Fruit fly (Drosophila melanogaster) whole organism, prepupa: ENCODE measurements around the gene CG5664.
A peak's percentile ranks its signal among the peaks of the same experiment; 100 is the strongest.

Experiments used
- CG10631 ChIP-seq: fragments of 200-800 bp; sonication (Bioruptor generic); optimal IDR thresholded peaks from 2 replicates; lab custom pipeline; 2016; ENCODE audit warnings: missing biosample characterization, missing genetic modification characterization
- CG10669 ChIP-seq: fragments of 200-800 bp; sonication (Bioruptor generic); optimal IDR thresholded peaks from 3 replicates; lab custom pipeline; 2018; ENCODE audit warnings: missing biosample characterization, mild to moderate bottlenecking, missing genetic modification characterization, moderate library complexity
- CG1621 ChIP-seq: fragments of 200-800 bp; sonication (Bioruptor generic); optimal IDR thresholded peaks from 3 replicates; lab custom pipeline; 2018; ENCODE audit warnings: missing biosample characterization, mild to moderate bottlenecking, missing genetic modification characterization
- CG3032 ChIP-seq: fragments of 200-800 bp; optimal IDR thresholded peaks from 2 replicates; lab custom pipeline; 2019; ENCODE audit warnings: missing biosample characterization, mild to moderate bottlenecking, missing genetic modification characterization, moderate library complexity
- CG31627 ChIP-seq: fragments of 200-800 bp; sonication (Bioruptor generic); optimal IDR thresholded peaks from 3 replicates; lab custom pipeline; 2016; ENCODE audit warnings: missing biosample characterization, missing genetic modification characterization
- CG32006 ChIP-seq: fragments of 200-800 bp; sonication (Bioruptor generic); optimal IDR thresholded peaks from 3 replicates; lab custom pipeline; 2017; ENCODE audit warnings: missing biosample characterization, mild to moderate bottlenecking, missing genetic modification characterization
- CG34406 ChIP-seq: fragments of 200-800 bp; sonication (Bioruptor generic); optimal IDR thresholded peaks from 3 replicates; lab custom pipeline; 2016; ENCODE audit warnings: missing biosample characterization, missing genetic modification characterization
- CG3919 ChIP-seq: fragments of 200-800 bp; sonication (Bioruptor generic); optimal IDR thresholded peaks from 3 replicates; lab custom pipeline; 2016; ENCODE audit warnings: missing biosample characterization, missing genetic modification characterization
- CG4318 ChIP-seq: fragments of 200-800 bp; sonication (Bioruptor generic); optimal IDR thresholded peaks from 3 replicates; lab custom pipeline; 2017; ENCODE audit warnings: missing biosample characterization, mild to moderate bottlenecking, missing genetic modification characterization
- CG6808 ChIP-seq: fragments of 200-800 bp; sonication (Bioruptor generic); optimal IDR thresholded peaks from 3 replicates; lab custom pipeline; 2017; ENCODE audit warnings: missing biosample characterization, missing genetic modification characterization, mild to moderate bottlenecking, moderate library complexity, missing genetic modification reagents
- CG6854 ChIP-seq: fragments of 200-800 bp; sonication (Bioruptor generic); optimal IDR thresholded peaks from 2 replicates; lab custom pipeline; 2017; ENCODE audit warnings: missing biosample characterization, mild to moderate bottlenecking, missing genetic modification characterization
- CG7368 ChIP-seq: fragments of 200-800 bp; sonication (Bioruptor generic); optimal IDR thresholded peaks from 3 replicates; lab custom pipeline; 2016; ENCODE audit warnings: missing biosample characterization, missing genetic modification characterization
- CG8119 ChIP-seq: fragments of 200-800 bp; sonication (Bioruptor generic); IDR thresholded peaks from 3 replicates; pipeline ENCODE4 v1.3.6; 2022; ENCODE audit warnings: missing biosample characterization, missing genetic modification characterization
- CG8319 ChIP-seq: fragments of 200-800 bp; sonication (Bioruptor generic); optimal IDR thresholded peaks from 3 replicates; lab custom pipeline; 2016; ENCODE audit warnings: missing biosample characterization, missing genetic modification characterization
- CG8632 ChIP-seq: fragments of 200-800 bp; sonication (Bioruptor generic); optimal IDR thresholded peaks from 3 replicates; lab custom pipeline; 2016; ENCODE audit warnings: missing biosample characterization, missing genetic modification characterization
- Eip75B ChIP-seq: fragments of 200-800 bp; sonication (Bioruptor generic); optimal IDR thresholded peaks from 3 replicates; lab custom pipeline; 2016; ENCODE audit warnings: missing biosample characterization, missing genetic modification characterization
- Eip78C ChIP-seq: fragments of 200-800 bp; sonication (Bioruptor generic); peaks from one replicate; lab custom pipeline; 2016; ENCODE audit warnings: missing biosample characterization, missing genetic modification characterization
- Eip93F ChIP-seq: fragments of 200-800 bp; sonication (Bioruptor generic); optimal IDR thresholded peaks from 2 replicates; lab custom pipeline; 2016; ENCODE audit warnings: missing biosample characterization, mild to moderate bottlenecking, missing genetic modification characterization
- Ets21C ChIP-seq: fragments of 200-800 bp; sonication (Bioruptor generic); optimal IDR thresholded peaks from 3 replicates; lab custom pipeline; 2016; ENCODE audit warnings: missing biosample characterization, missing genetic modification characterization
- Hr38 ChIP-seq: sonication (Bioruptor generic); optimal IDR thresholded peaks from 2 replicates; lab custom pipeline; 2016; ENCODE audit warnings: missing biosample characterization, missing genetic modification characterization
- Lpt ChIP-seq: fragments of 200-800 bp; sonication (Bioruptor generic); optimal IDR thresholded peaks from 3 replicates; lab custom pipeline; 2016; ENCODE audit warnings: missing biosample characterization, missing genetic modification characterization
- Met ChIP-seq: fragments of 200-800 bp; sonication (Bioruptor generic); optimal IDR thresholded peaks from 3 replicates; lab custom pipeline; 2016; ENCODE audit warnings: missing biosample characterization, missing genetic modification characterization
- OdsH ChIP-seq: fragments of 200-800 bp; sonication (Bioruptor generic); optimal IDR thresholded peaks from 3 replicates; lab custom pipeline; 2016; ENCODE audit warnings: missing biosample characterization, missing genetic modification characterization
- Smox ChIP-seq: fragments of 200-800 bp; sonication (Bioruptor generic); optimal IDR thresholded peaks from 3 replicates; lab custom pipeline; 2016; ENCODE audit warnings: missing biosample characterization, missing genetic modification characterization
- Sox14 ChIP-seq: fragments of 200-800 bp; sonication (Bioruptor generic); optimal IDR thresholded peaks from 3 replicates; lab custom pipeline; 2016; ENCODE audit warnings: missing biosample characterization, missing genetic modification characterization
- Sox15 ChIP-seq: fragments of 200-800 bp; sonication (Bioruptor generic); optimal IDR thresholded peaks from 3 replicates; lab custom pipeline; 2016; ENCODE audit warnings: missing biosample characterization, missing genetic modification characterization
- acj6 ChIP-seq: fragments of 200-800 bp; sonication (Bioruptor generic); optimal IDR thresholded peaks from 3 replicates; lab custom pipeline; 2016; ENCODE audit warnings: missing biosample characterization, missing genetic modification characterization
- dsx ChIP-seq: fragments of 200-800 bp; optimal IDR thresholded peaks from 3 replicates; lab custom pipeline; 2019; ENCODE audit warnings: missing biosample characterization, mild to moderate bottlenecking, missing genetic modification characterization, moderate library complexity; ENCODE audit not compliant: poor library complexity, severe bottlenecking
- eg ChIP-seq: fragments of 200-800 bp; sonication (Bioruptor generic); IDR thresholded peaks from 3 replicates; pipeline ENCODE4 v1.3.6; 2022; ENCODE audit warnings: missing biosample characterization, missing genetic modification characterization
- esn ChIP-seq: fragments of 200-800 bp; sonication (Bioruptor generic); optimal IDR thresholded peaks from 2 replicates; lab custom pipeline; 2016; ENCODE audit warnings: missing biosample characterization, mild to moderate bottlenecking, missing genetic modification characterization, moderate library complexity
- fd85E ChIP-seq: fragments of 200-800 bp; sonication (Bioruptor generic); optimal IDR thresholded peaks from 3 replicates; lab custom pipeline; 2016; ENCODE audit warnings: missing biosample characterization, missing genetic modification characterization
- fkh ChIP-seq: fragments of 200-800 bp; sonication (Bioruptor generic); optimal IDR thresholded peaks from 3 replicates; lab custom pipeline; 2017; ENCODE audit warnings: missing biosample characterization, mild to moderate bottlenecking, missing genetic modification characterization, moderate library complexity
- lz ChIP-seq: fragments of 200-800 bp; sonication (Bioruptor generic); optimal IDR thresholded peaks from 3 replicates; lab custom pipeline; 2016; ENCODE audit warnings: missing biosample characterization, missing genetic modification characterization
- net ChIP-seq: fragments of 200-800 bp; sonication (Bioruptor generic); optimal IDR thresholded peaks from 3 replicates; lab custom pipeline; 2016; ENCODE audit warnings: missing biosample characterization, missing genetic modification characterization
- spab ChIP-seq: fragments of 200-800 bp; sonication (Bioruptor generic); optimal IDR thresholded peaks from 2 replicates; lab custom pipeline; 2017; ENCODE audit warnings: missing biosample characterization, mild to moderate bottlenecking, missing genetic modification characterization, missing genetic modification reagents
- ss ChIP-seq, 2 experiments: fragments of 200-800 bp; sonication (Bioruptor generic); optimal IDR thresholded peaks; 2 replicates in 1 of 2; 3 replicates in 1 of 2; lab custom pipeline; 2017 to 2018; ENCODE audit warnings: mild to moderate bottlenecking in 2 of 2, missing biosample characterization in 2 of 2, missing genetic modification characterization in 2 of 2, moderate library complexity in 1 of 2
- svp ChIP-seq: fragments of 200-800 bp; sonication (Bioruptor generic); peaks from one replicate; lab custom pipeline; 2016; ENCODE audit warnings: missing biosample characterization, missing genetic modification characterization
- topi ChIP-seq: fragments of 200-800 bp; sonication (Bioruptor generic); optimal IDR thresholded peaks from 3 replicates; lab custom pipeline; 2016; ENCODE audit warnings: missing biosample characterization, missing genetic modification characterization
- vri ChIP-seq: fragments of 200-800 bp; sonication (Bioruptor generic); optimal IDR thresholded peaks from 3 replicates; lab custom pipeline; 2016; ENCODE audit warnings: missing biosample characterization, mild to moderate bottlenecking, missing genetic modification characterization

CG5664 gene

DNA sequence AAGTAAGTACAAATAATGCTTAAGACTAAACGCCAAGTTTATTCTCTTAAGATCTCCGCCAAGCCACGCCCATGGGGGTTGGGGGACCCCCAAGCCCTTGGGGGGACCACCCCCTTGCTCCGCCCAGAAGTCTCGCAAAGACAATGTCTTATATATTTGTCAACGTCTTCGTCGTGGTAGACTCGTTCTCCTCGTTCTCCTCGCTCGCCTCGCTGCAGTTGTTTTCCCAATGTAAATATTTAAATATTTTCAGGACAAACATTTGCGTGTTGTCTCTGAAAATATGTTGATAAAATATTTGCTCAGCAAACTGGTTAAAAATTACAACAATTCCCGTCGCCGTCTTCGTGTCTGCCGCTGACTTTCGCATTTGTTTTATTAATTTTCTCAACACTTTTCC, 23.1 kb upstream of the CG5664 start:
- TF ChIP-seq fkh (GFP tag; lab: Kevin White, UChicago) (peak; percentile 71), svp (GFP tag; lab: Kevin White, UChicago) (peak; percentile 58), Eip93F (GFP tag; lab: Kevin White, UChicago) (no peak), topi (GFP tag; lab: Kevin White, UChicago) (peak; percentile 25), CG10669 (GFP tag; lab: Kevin White, UChicago) (peak; percentile 0), Met (GFP tag; lab: Kevin White, UChicago) (peak; percentile 29), CG8632 (GFP tag; lab: Kevin White, UChicago) (peak; percentile 20), Eip75B (GFP tag; lab: Kevin White, UChicago) (no peak), CG3919 (peak; percentile 50), CG34406 (GFP tag; lab: Kevin White, UChicago) (peak; percentile 7)

DNA sequence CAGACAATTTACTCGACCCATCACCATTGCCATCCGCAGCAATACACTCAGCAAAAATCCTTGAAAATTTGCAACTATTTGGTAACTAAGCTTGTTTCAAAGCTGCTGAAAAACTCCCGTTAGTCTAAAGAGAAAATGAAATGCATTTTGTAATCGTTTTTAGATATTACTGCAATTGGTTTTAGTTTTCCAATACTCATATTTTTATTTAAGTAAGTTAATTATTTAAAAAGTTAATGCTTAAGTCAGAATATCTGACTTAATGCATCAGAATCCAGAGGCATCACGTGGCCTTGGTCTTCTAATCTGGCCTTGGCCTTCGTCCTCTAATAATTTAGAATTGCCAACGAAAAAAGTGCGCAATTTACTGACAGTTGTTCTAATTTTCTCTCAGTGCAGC, 21.7 kb upstream of the CG5664 start:
- no peak for TF ChIP-seq acj6 (GFP tag; lab: Kevin White, UChicago)
- peak; percentile 0 for TF ChIP-seq Eip78C (GFP tag; lab: Kevin White, UChicago)
- TF ChIP-seq CG32006 (GFP tag; lab: Kevin White, UChicago): peak; percentile 4
- TF ChIP-seq, all 60 proteins: peak for 2

DNA sequence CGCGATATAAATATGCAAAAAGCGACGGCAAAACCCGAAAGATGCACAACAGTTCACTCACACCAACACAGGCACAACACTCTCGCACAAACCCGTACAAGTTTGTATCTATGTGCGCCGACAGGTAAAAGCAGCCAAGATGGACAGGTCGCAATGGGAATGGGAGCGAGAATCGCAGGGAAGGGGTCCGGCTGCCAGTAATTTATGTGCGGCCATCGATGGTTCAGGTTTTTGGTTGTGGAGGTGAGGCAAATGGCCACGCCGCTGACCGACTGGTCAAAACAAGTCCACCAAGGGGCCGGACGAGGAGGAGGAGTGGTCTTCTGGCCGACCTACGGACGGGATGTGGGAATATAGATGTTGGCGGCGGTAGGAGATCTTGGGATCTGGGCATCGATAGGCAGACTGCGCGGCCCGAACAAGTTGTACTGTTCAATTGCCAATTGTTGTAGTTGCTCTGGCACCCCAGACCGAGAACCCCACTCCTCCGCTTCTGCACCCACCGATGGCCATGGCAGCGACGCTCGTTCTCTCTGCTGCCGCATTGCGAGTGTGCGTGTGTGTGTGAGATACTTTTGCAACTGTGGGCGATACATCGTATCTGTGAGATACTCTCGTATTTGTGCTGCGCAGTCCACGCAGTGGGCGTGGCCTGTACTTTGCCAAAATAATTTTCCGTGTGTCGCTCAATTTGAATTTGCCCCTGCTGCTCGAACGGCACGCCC, 19.1 kb upstream of the CG5664 start:
- TF ChIP-seq dsx: peak; percentile 9
- no peak for TF ChIP-seq spab (GFP tag; lab: Kevin White, UChicago)
- peak; percentile 14 for TF ChIP-seq CG1621 (tag; lab: Kevin White, UChicago)

DNA sequence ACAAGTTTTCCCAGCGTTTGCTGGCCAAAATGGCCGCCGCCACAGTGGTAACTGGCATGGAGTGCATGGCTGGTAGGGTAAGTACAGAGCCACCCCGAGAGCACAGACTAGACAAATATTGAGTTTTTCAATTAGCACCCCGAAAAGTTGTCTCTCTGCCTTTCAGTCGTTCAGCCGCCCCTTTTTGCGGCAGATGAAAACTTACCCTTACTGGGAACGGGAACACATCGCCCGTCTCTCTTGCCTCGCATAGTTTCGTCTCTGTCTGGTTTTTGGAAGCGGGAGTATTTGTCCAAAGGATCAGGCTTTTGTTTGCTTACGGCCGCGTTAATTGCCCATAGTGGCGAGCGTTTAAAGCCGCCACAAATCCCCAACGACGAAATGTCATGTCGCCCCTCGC, 17.6 kb upstream of the CG5664 start:
- no peak for TF ChIP-seq Lpt (GFP tag; lab: Kevin White, UChicago)
- TF ChIP-seq fkh (GFP tag; lab: Kevin White, UChicago): peak; percentile 22

DNA sequence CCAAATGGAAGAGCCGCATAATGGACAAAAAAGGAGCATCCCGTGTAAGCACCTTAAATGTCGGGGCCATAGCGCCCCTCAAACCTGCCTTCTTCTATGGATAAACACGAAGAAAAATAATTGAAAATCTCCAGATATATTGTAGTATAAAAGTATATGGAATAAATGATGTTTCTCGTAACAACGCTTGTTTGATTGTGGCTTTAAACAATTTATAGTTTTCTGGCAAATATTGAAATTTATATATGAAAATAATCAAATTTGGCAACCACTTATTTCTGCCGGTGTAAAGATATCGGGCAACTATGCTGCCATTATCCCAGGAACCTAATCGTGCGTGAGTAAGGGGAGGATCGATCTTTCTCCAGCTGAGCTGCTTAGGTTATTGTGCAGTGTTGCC, 14.0 kb upstream of the CG5664 start:
- TF ChIP-seq Eip78C (GFP tag; lab: Kevin White, UChicago) (peak; percentile 19), Hr38 (no peak), svp (GFP tag; lab: Kevin White, UChicago) (no peak), CG4318 (GFP tag; lab: Kevin White, UChicago) (no peak)

DNA sequence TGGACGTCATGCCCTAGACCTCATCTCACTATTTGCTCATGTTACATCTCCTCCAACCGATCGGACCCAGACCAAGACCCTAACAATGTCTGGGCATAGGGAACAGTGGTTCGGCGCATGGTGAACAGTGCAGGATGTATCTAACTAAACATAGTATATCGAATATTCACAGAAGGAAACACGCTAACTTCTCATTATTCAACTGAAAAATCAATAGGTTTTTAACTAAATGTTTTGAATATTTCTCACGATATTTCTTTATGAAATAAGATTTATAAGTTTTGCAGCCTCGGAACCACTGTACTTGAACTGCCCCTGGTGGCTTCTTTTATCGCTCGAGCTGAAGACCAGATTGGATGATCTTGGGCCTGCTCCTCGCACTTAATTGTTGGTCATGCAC, 12.5 kb upstream of the CG5664 start:
- TF ChIP-seq lz (GFP tag; lab: Kevin White, UChicago) (peak; percentile 26), Ets21C (GFP tag; lab: Kevin White, UChicago) (no peak), CG7368 (GFP tag; lab: Kevin White, UChicago) (peak; percentile 21), CG10631 (GFP tag; lab: Kevin White, UChicago) (peak; percentile 62), Sox15 (GFP tag; lab: Kevin White, UChicago) (no peak), Lpt (GFP tag; lab: Kevin White, UChicago) (no peak), CG10669 (GFP tag; lab: Kevin White, UChicago) (peak; percentile 68), Met (GFP tag; lab: Kevin White, UChicago) (peak; percentile 21), CG6854 (no peak), CG3919 (peak; percentile 68), CG3032 (peak; percentile 54), CG6808 (GFP tag; lab: Kevin White, UChicago) (peak; percentile 42), acj6 (GFP tag; lab: Kevin White, UChicago) (peak; percentile 62), fkh (GFP tag; lab: Kevin White, UChicago) (no peak), CG4318 (GFP tag; lab: Kevin White, UChicago) (no peak), Smox (no peak), CG32006 (GFP tag; lab: Kevin White, UChicago) (peak; percentile 29), Eip78C (GFP tag; lab: Kevin White, UChicago) (peak; percentile 86), ss (GFP tag; optimal IDR thresholded peaks at IDR 0.05; lab: Kevin White, UChicago) (peak; percentile 17 to 55), CG8319 (GFP tag; lab: Kevin White, UChicago) (no peak), Sox14 (peak; percentile 48), esn (GFP tag; lab: Kevin White, UChicago) (peak; percentile 21), CG8119 (GFP tag; lab: Robert Waterston, UW) (peak; percentile 45; the same call in 1 of the 3 replicates), vri (GFP tag; lab: Kevin White, UChicago) (no peak), net (GFP tag; lab: Kevin White, UChicago) (peak; percentile 11), CG31627 (no peak), eg (GFP tag; lab: Robert Waterston, UW) (peak; percentile 44; the same call in 1 of the 3 replicates), OdsH (GFP tag; lab: Kevin White, UChicago) (peak; percentile 35), fd85E (GFP tag; lab: Kevin White, UChicago) (no peak), svp (GFP tag; lab: Kevin White, UChicago) (peak; percentile 74), Hr38 (no peak)
